Fruit fly (Drosophila melanogaster): Measurements from ENCODE around the gene CG9676.

dm6 chrX:16687400-16688105, 12.4 kb downstream of the CG9676 start:
- TF ChIP-seq fru (GFP tag; optimal IDR thresholded peaks at IDR 0.05) (no peak), br (GFP tag; optimal IDR thresholded peaks at IDR 0.05) (no peak), ey (GFP tag; optimal IDR thresholded peaks at IDR 0.05) (no peak), Abd-B (GFP tag; optimal IDR thresholded peaks at IDR 0.05) (no peak), h (GFP tag; optimal IDR thresholded peaks at IDR 0.05) (no peak), HLH106 (tag; optimal IDR thresholded peaks at IDR 0.05) (no peak), lola (GFP tag; optimal IDR thresholded peaks at IDR 0.05) (no peak), psq (GFP tag; optimal IDR thresholded peaks at IDR 0.05) (no peak), Vsx2 (GFP tag; optimal IDR thresholded peaks at IDR 0.05; ENCODE audit: partially characterized antibody) (no peak), Jra (GFP tag; optimal IDR thresholded peaks at IDR 0.05) (no peak)
